Worm (Caenorhabditis elegans) whole organism, L2 larva: Measurements from ENCODE around the gene ZK154.1.

Experiments used
- C34F6.9 ChIP-seq: fragments of 150-350 bp; optimal IDR thresholded peaks from 2 replicates; lab custom pipeline; 2014; ENCODE audit warnings: missing biosample characterization, missing genetic modification characterization
- F13H6.1 ChIP-seq: sonication (generic microtip); optimal IDR thresholded peaks from 2 replicates; lab custom pipeline; 2016; ENCODE audit warnings: missing genetic modification characterization, missing compliant biosample characterization
- Y55F3AM.14 ChIP-seq: fragments of 200-800 bp; sonication (Bioruptor generic); optimal IDR thresholded peaks from 2 replicates; lab custom pipeline; 2018; ENCODE audit warnings: mild to moderate bottlenecking, missing genetic modification characterization, missing compliant biosample characterization
- ama-1 ChIP-seq: fragments of 150-350 bp; optimal IDR thresholded peaks from 2 replicates; lab custom pipeline; 2018; ENCODE audit warnings: inconsistent platforms
- blmp-1 ChIP-seq: sonication (generic microtip); optimal IDR thresholded peaks from 2 replicates; lab custom pipeline; 2017; ENCODE audit warnings: missing genetic modification characterization, mild to moderate bottlenecking, missing compliant biosample characterization, antibody characterized with exemption, moderate library complexity; ENCODE audit not compliant: insufficient read depth
- ceh-16 ChIP-seq: fragments of 150-350 bp; optimal IDR thresholded peaks from 2 replicates; lab custom pipeline; 2014; ENCODE audit warnings: missing biosample characterization, missing genetic modification characterization
- ceh-82 ChIP-seq: fragments of 150-350 bp; optimal IDR thresholded peaks from 2 replicates; lab custom pipeline; 2014; ENCODE audit warnings: missing biosample characterization, missing genetic modification characterization
- crh-2 ChIP-seq: sonication (generic microtip); optimal IDR thresholded peaks from 2 replicates; lab custom pipeline; 2017; ENCODE audit warnings: missing biosample characterization, missing genetic modification characterization
- dmd-4 ChIP-seq: sonication (generic microtip); optimal IDR thresholded peaks from 2 replicates; lab custom pipeline; 2017; ENCODE audit warnings: missing biosample characterization, missing genetic modification characterization
- egl-27 ChIP-seq: sonication (generic microtip); optimal IDR thresholded peaks from 3 replicates; lab custom pipeline; 2017; ENCODE audit warnings: missing biosample characterization, missing genetic modification reagents, missing genetic modification characterization
- elt-1 ChIP-seq: fragments of 150-350 bp; optimal IDR thresholded peaks from 2 replicates; lab custom pipeline; 2014; ENCODE audit warnings: missing biosample characterization, missing genetic modification characterization
- elt-3 ChIP-seq: sonication (generic microtip); optimal IDR thresholded peaks from 2 replicates; lab custom pipeline; 2017; ENCODE audit warnings: missing biosample characterization, missing genetic modification characterization
- fos-1 ChIP-seq: fragments of 150-350 bp; optimal IDR thresholded peaks from 2 replicates; lab custom pipeline; 2014; ENCODE audit warnings: missing biosample characterization, missing genetic modification characterization
- gmeb-1 ChIP-seq: fragments of 150-350 bp; optimal IDR thresholded peaks from 2 replicates; lab custom pipeline; 2014; ENCODE audit warnings: missing biosample characterization, missing genetic modification characterization
- lin-13 ChIP-seq: fragments of 150-350 bp; optimal IDR thresholded peaks from 2 replicates; lab custom pipeline; 2014; ENCODE audit warnings: missing biosample characterization, missing genetic modification reagents, missing genetic modification characterization
- lsy-2 ChIP-seq, 2 experiments: fragments of 150-350 bp in 1 of 2; sonication (generic microtip) in 1 of 2; optimal IDR thresholded peaks; 2 replicates each; lab custom pipeline; 2014 to 2017; ENCODE audit warnings: missing biosample characterization in 2 of 2, missing genetic modification characterization in 2 of 2
- mab-5 ChIP-seq: fragments of 150-350 bp; optimal IDR thresholded peaks from 2 replicates; lab custom pipeline; 2014; ENCODE audit warnings: missing biosample characterization, missing genetic modification characterization
- mdl-1 ChIP-seq, 2 experiments: fragments of 150-350 bp in 1 of 2; sonication (generic microtip) in 1 of 2; optimal IDR thresholded peaks; 2 replicates each; lab custom pipeline; 2017; ENCODE audit warnings: missing biosample characterization in 2 of 2, missing genetic modification characterization in 2 of 2
- nhr-10 ChIP-seq: sonication (generic microtip); optimal IDR thresholded peaks from 2 replicates; lab custom pipeline; 2017; ENCODE audit warnings: missing biosample characterization, missing genetic modification characterization
- nhr-12 ChIP-seq: fragments of 150-350 bp; optimal IDR thresholded peaks from 2 replicates; lab custom pipeline; 2014; ENCODE audit warnings: missing biosample characterization, missing genetic modification characterization
- nhr-129 ChIP-seq: fragments of 150-350 bp; optimal IDR thresholded peaks from 2 replicates; lab custom pipeline; 2014; ENCODE audit warnings: missing biosample characterization, missing genetic modification characterization
- nhr-21 ChIP-seq: fragments of 150-350 bp; optimal IDR thresholded peaks from 2 replicates; lab custom pipeline; 2014; ENCODE audit warnings: missing biosample characterization, missing genetic modification characterization
- nhr-23 ChIP-seq: fragments of 150-350 bp; optimal IDR thresholded peaks from 2 replicates; lab custom pipeline; 2014; ENCODE audit warnings: missing biosample characterization, missing genetic modification reagents, missing genetic modification characterization
- nhr-237 ChIP-seq: fragments of 150-350 bp; optimal IDR thresholded peaks from 2 replicates; lab custom pipeline; 2014; ENCODE audit warnings: missing biosample characterization, missing genetic modification characterization
- nhr-25 ChIP-seq: fragments of 150-350 bp; sonication (generic microtip); optimal IDR thresholded peaks from 3 replicates; lab custom pipeline; 2014; ENCODE audit warnings: missing biosample characterization, missing genetic modification characterization
- nhr-6 ChIP-seq: fragments of 150-350 bp; optimal IDR thresholded peaks from 2 replicates; lab custom pipeline; 2014; ENCODE audit warnings: missing biosample characterization, missing genetic modification characterization
- sma-3 ChIP-seq: sonication (generic microtip); optimal IDR thresholded peaks from 2 replicates; lab custom pipeline; 2016; ENCODE audit warnings: missing genetic modification reagents, missing genetic modification characterization, missing compliant biosample characterization
- sma-9 ChIP-seq, 2 experiments: fragments of 150-350 bp in 1 of 2; sonication (generic microtip) in 1 of 2; optimal IDR thresholded peaks; 2 replicates each; lab custom pipeline; 2014 to 2016; ENCODE audit warnings: missing genetic modification characterization in 2 of 2, mild to moderate bottlenecking in 1 of 2, missing biosample characterization in 1 of 2, missing compliant biosample characterization in 1 of 2, missing genetic modification reagents in 1 of 2, moderate library complexity in 1 of 2
- unc-39 ChIP-seq: fragments of 150-350 bp; optimal IDR thresholded peaks from 2 replicates; lab custom pipeline; 2014; ENCODE audit warnings: missing biosample characterization, missing genetic modification characterization
- unc-55 ChIP-seq: fragments of 150-350 bp; sonication (generic microtip); optimal IDR thresholded peaks from 3 replicates; lab custom pipeline; 2014; ENCODE audit warnings: missing biosample characterization, missing genetic modification reagents, missing genetic modification characterization
- zag-1 ChIP-seq: fragments of 150-350 bp; optimal IDR thresholded peaks from 2 replicates; lab custom pipeline; 2014; ENCODE audit warnings: missing biosample characterization, missing genetic modification characterization
- ztf-4 ChIP-seq: fragments of 150-350 bp; optimal IDR thresholded peaks from 2 replicates; lab custom pipeline; 2014; ENCODE audit warnings: missing biosample characterization, missing genetic modification characterization

The ZK154.1 gene

DNA sequence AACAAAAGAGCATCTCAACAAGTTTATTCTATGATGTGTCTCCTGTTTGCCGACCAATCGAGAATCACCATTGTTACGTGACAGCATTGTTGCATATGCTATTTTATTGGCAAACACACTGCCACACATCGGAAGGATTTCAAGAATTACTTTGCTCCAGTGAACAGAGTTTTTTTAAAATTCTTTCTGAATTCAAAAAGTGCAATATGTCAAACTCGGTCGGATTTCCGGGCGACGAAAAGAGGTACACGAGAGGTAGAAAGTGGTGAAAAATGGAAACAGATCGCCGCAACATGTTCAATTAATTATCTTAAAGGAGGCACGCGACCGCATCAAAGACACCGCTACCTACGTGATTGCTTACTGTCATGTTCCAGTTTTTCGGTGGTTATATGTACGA is 29.3 kb upstream of the ZK154.1 start:
- no peak for TF ChIP-seq nhr-237 (tag; lab: Kevin White, UChicago)
- TF ChIP-seq nhr-10 (tag; lab: Kevin White, UChicago), result no peak
- no peak for TF ChIP-seq ceh-16 (tag; lab: Kevin White, UChicago)
- TF ChIP-seq unc-55 (GFP tag; lab: Kevin White, UChicago), result no peak
- no peak for TF ChIP-seq ceh-82 (tag; lab: Kevin White, UChicago)
- TF ChIP-seq ama-1 (lab: Kevin White, UChicago), result no peak

- no peak for TF ChIP-seq lin-13 (GFP tag; lab: Kevin White, UChicago)
- no peak for TF ChIP-seq blmp-1 (tag; lab: Kevin White, UChicago)
- no peak for TF ChIP-seq Y55F3AM.14
- TF ChIP-seq nhr-10 (tag; lab: Kevin White, UChicago), result no peak
- TF ChIP-seq dmd-4, result no peak
- TF ChIP-seq, all 48 proteins: peak for 0
These were observed 26.6 kb upstream of the ZK154.1 start, which contains the start of gene deg-1 for ce11 chrX:7752770-7753169. Gene deg-1 (plus strand): TSS chrX:7753070.

DNA sequence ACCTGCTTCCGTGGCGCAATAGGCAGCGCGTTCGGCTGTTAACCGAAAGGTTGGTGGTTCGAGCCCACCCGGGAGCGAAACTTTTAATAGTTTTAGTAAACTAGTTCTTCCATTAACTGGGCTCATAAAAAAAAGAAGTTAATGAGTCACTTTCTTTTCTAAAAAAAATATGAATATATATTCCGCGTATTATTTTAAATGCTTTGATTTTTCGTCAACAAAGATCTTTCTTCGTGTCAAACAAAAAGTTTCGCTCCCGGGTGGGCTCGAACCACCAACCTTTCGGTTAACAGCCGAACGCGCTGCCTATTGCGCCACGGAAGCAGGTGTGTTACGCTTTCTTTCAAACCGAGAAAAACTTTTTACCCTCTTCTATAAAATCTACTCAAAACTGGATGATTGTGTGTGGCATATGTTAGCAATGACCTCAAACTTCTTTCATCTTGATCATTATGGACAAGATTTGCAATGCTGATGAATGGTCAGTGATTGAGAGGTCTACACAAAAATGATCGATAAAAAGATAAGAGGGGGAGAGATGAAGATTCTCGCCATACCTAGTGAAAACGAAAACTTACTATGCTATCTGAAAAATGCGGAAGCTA is 5.6 kb upstream of the ZK154.1 start:
- no peak for TF ChIP-seq nhr-23 (tag; lab: Kevin White, UChicago)
- TF ChIP-seq nhr-25, result peak; percentile 72
- no peak for TF ChIP-seq elt-3 (tag; lab: Kevin White, UChicago)
- no peak for TF ChIP-seq nhr-6 (tag; lab: Kevin White, UChicago)
- TF ChIP-seq mdl-1 (tag; optimal IDR thresholded peaks at IDR 0.05; lab: Kevin White, UChicago), result no peak
- no peak for TF ChIP-seq Y55F3AM.14
- TF ChIP-seq blmp-1 (tag; lab: Kevin White, UChicago), result peak; percentile 65
- no peak for TF ChIP-seq unc-39 (tag; lab: Kevin White, UChicago)
- peak; percentile 47 for TF ChIP-seq nhr-21 (tag; lab: Kevin White, UChicago)
- TF ChIP-seq egl-27, result peak; percentile 41
- peak; percentile 13 for TF ChIP-seq F13H6.1 (tag; lab: Kevin White, UChicago)
- no peak for TF ChIP-seq zag-1 (tag; lab: Kevin White, UChicago)
- peak in 1 of 2 experiments; percentile 21 for TF ChIP-seq lsy-2 (tag; optimal IDR thresholded peaks at IDR 0.05; lab: Kevin White, UChicago)
- TF ChIP-seq mab-5 (tag; lab: Kevin White, UChicago), result no peak
- peak; percentile 58 for TF ChIP-seq sma-3 (GFP tag; lab: Kevin White, UChicago)
- TF ChIP-seq gmeb-1, result peak; percentile 24
- peak; percentile 20 for TF ChIP-seq fos-1
- TF ChIP-seq elt-1 (tag; lab: Kevin White, UChicago), result peak; percentile 88
- TF ChIP-seq ceh-16 (tag; lab: Kevin White, UChicago), result no peak
- peak; percentile 43 for TF ChIP-seq crh-2 (tag; lab: Kevin White, UChicago)
- TF ChIP-seq nhr-129 (tag; lab: Kevin White, UChicago), result peak; percentile 31
- TF ChIP-seq C34F6.9, result peak; percentile 4
- TF ChIP-seq sma-9 (GFP tag; optimal IDR thresholded peaks at IDR 0.05; lab: Kevin White, UChicago), result peak; percentile 81
- no peak for TF ChIP-seq sma-9 (tag; optimal IDR thresholded peaks at IDR 0.05; lab: Kevin White, UChicago)
- no peak for TF ChIP-seq lin-13 (GFP tag; lab: Kevin White, UChicago)

DNA sequence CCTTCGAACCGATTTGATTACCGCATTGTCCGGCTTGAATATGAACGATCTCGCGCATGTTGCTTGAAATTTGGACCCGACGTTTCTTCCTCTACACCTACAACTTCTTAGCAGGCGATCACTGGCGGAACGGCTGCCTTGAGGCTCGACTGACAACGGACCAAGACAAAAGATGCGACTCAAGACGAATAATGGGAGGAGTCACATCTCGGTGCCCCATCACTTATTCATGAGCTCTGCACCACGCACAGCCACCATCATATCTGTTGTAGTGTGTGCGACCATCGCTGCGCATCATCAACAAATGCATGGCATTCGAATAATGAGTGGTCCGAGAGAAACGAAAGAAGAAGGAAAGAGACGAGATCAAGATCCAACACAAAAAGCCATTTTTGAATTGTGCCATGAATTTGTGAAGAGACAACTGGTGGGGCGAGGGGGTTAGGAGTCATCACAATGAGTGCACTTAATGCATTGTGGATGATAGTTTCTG is 2.8 kb upstream of the ZK154.1 start, which contains the start of gene mec-7:
Gene mec-7, minus strand, starts transcription at position 181 of the 493 bp plus-strand sequence.
- TF ChIP-seq ceh-82 (tag; lab: Kevin White, UChicago), result no peak
- no peak for TF ChIP-seq nhr-237 (tag; lab: Kevin White, UChicago)
- no peak for TF ChIP-seq nhr-12 (tag; lab: Kevin White, UChicago)
- TF ChIP-seq ztf-4 (tag; lab: Kevin White, UChicago), result no peak

DNA sequence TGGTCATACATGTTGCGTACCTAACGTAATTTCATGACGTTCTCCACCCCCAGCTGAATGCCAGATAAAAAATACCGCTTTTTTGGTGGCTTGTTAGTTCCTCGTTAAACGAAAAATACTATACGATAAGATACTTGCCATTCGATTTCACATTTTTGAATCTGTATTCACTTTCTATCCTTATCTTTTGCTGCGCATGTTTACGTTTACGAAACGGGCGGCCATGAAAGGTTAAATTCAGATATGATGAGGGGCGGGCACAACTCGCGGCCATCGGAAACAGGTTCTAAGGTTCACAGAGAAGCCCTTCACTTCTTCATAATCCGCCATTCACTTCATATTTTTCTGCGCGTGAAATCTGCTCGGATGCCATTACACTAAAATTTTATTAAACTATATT is 591 bp upstream of the ZK154.1 start:
- TF ChIP-seq blmp-1 (tag; lab: Kevin White, UChicago), result peak; percentile 74
- TF ChIP-seq dmd-4, result no peak
- peak; percentile 24 for TF ChIP-seq nhr-25
